Worm (Caenorhabditis elegans): ENCODE data around the gene olrn-1.

- no peak for TF ChIP-seq pqm-1 (tag; optimal IDR thresholded peaks at IDR 0.05)
- no peak for TF ChIP-seq lim-7 (GFP tag; IDR thresholded peaks at IDR 0.05)
- TF ChIP-seq mes-2 (tag; optimal IDR thresholded peaks at IDR 0.05; ENCODE audit: poor library complexity, severe bottlenecking): no peak
- TF ChIP-seq nhr-42 (GFP tag; IDR thresholded peaks at IDR 0.05): no peak
- no peak for TF ChIP-seq lin-39 (tag; optimal IDR thresholded peaks at IDR 0.05)
- no peak for TF ChIP-seq snpc-4 (tag; optimal IDR thresholded peaks at IDR 0.05)
- no peak for TF ChIP-seq ces-1 (GFP tag; optimal IDR thresholded peaks at IDR 0.05)
- no peak for TF ChIP-seq ZK546.5 (tag; optimal IDR thresholded peaks at IDR 0.05)
- TF ChIP-seq rbr-2 (tag; optimal IDR thresholded peaks at IDR 0.05): no peak
- TF ChIP-seq ceh-28 (tag; optimal IDR thresholded peaks at IDR 0.05): no peak
- no peak for TF ChIP-seq Y48G9A.11 (GFP tag; IDR thresholded peaks at IDR 0.05)
- no peak for TF ChIP-seq aly-2 (tag; optimal IDR thresholded peaks at IDR 0.05)
- TF ChIP-seq nhr-237 (tag; optimal IDR thresholded peaks at IDR 0.05): no peak
These were observed 48.7 kb downstream of the olrn-1 start for ce11 chrX:15586192-15586591.

All from whole organism, L4 larva.